Worm (Caenorhabditis elegans): ENCODE data around the gene lat-1.

- TF ChIP-seq fkh-10 (GFP tag; optimal IDR thresholded peaks at IDR 0.05) = no peak
- no peak for TF ChIP-seq nhr-25 (tag; optimal IDR thresholded peaks at IDR 0.05)
- TF ChIP-seq pqm-1 (tag; optimal IDR thresholded peaks at IDR 0.05) = no peak
- no peak for TF ChIP-seq nhr-76 (tag; optimal IDR thresholded peaks at IDR 0.05)
- TF ChIP-seq nhr-23 (tag; optimal IDR thresholded peaks at IDR 0.05) = no peak
- no peak for TF ChIP-seq pha-4 (tag; optimal IDR thresholded peaks at IDR 0.05)
- no peak for TF ChIP-seq ztf-11 (tag; optimal IDR thresholded peaks at IDR 0.05)
- no peak for TF ChIP-seq ceh-82 (tag; optimal IDR thresholded peaks at IDR 0.05)
Measured at ce11 chrII:8920955-8921354, 24.3 kb downstream of the lat-1 start.
